Fruit fly (Drosophila melanogaster): ENCODE results near the gene CG11374.

CG11374 gene

DNA sequence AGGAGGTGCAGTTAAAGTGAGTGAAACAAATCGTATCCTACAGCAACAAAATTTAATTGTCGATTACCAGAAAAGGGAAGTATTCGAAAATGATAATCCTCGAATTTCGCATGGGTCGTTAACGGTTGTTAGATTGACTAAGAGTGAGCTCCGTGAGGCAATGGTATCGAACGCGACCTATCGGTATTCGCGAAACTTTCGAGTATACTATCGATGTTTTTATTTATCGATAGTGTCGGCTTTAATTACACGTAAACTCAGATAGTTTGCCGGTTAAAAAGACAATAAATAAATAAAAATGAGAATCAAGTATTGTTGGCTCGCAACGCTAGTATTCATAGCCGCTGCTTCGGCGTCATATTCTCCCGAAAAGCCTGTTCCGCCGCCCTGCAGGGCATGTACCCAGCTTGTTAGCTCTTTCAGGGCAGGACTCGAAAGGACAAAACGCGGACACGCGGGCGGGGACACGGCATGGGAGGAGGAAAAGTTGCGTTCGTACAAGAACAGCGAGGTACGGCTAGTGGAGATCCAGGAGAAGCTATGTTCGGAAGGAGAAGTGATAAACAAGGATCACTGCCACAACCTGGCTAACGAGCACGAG, 26.1 kb downstream of the CG11374 start, which contains the start of gene Creld:
Gene Creld (plus strand): TSS at position 220 of the 601 bp plus-strand sequence.
- TF ChIP-seq Hnf4 (GFP tag; optimal IDR thresholded peaks at IDR 0.05) = peak; percentile 67
- TF ChIP-seq Hr83 (GFP tag; optimal IDR thresholded peaks at IDR 0.05; ENCODE audit: poor library complexity, severe bottlenecking) = peak; percentile 72
- TF ChIP-seq tai (GFP tag; optimal IDR thresholded peaks at IDR 0.05) = no peak
- no peak for TF ChIP-seq CrebA (GFP tag; optimal IDR thresholded peaks at IDR 0.05; ENCODE audit: borderline replicate concordance)
- TF ChIP-seq Myc (optimal IDR thresholded peaks at IDR 0.05) = peak; percentile 49
- TF ChIP-seq pan (optimal IDR thresholded peaks at IDR 0.05) = no peak
- TF ChIP-seq sage (GFP tag; optimal IDR thresholded peaks at IDR 0.05) = peak; percentile 23
- TF ChIP-seq dl (GFP tag; optimal IDR thresholded peaks at IDR 0.05; ENCODE audit: insufficient read depth in 1 of 2, partially characterized antibody in 2 of 2) = no peak

DNA sequence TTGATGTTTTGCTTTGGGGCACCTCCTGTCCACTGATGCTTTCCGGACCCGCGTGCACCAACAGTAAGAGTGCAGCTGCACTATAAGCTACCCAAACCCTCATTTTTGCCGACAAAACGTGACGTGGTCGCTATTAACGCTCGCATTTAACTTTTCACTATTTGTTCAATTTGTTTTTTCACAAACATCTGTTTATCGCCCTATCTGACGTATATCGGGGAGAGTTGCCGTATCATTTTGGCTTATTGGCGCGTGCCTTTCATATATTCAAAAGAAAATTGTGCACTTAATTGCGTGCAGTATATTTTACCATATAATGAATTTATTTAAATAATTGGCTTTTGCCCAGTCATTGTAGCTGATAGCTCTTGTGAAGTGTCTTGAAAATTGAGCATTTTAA, 30.4 kb downstream of the CG11374 start, which contains the start of the genes Nhe1 and Sam-S:
Gene Nhe1 (minus strand): TSS at position 193 of the 400 bp plus-strand sequence.
Gene Sam-S (plus strand): TSS at position 364 of the 400 bp plus-strand sequence.
- TF ChIP-seq pan (optimal IDR thresholded peaks at IDR 0.05) (no peak), Hr78 (GFP tag; optimal IDR thresholded peaks at IDR 0.05) (no peak), CrebA (GFP tag; optimal IDR thresholded peaks at IDR 0.05; ENCODE audit: borderline replicate concordance) (no peak), foxo (GFP tag; optimal IDR thresholded peaks at IDR 0.05) (no peak), tai (GFP tag; optimal IDR thresholded peaks at IDR 0.05) (no peak), brk (GFP tag; optimal IDR thresholded peaks at IDR 0.05) (no peak), dl (GFP tag; optimal IDR thresholded peaks at IDR 0.05; ENCODE audit: insufficient read depth in 1 of 2, partially characterized antibody in 2 of 2) (no peak), Dfd (GFP tag; optimal IDR thresholded peaks at IDR 0.05) (no peak), usp (GFP tag; optimal IDR thresholded peaks at IDR 0.05) (no peak), h (GFP tag; optimal IDR thresholded peaks at IDR 0.05) (no peak), CG9705 (GFP tag; optimal IDR thresholded peaks at IDR 0.05) (no peak), Myc (optimal IDR thresholded peaks at IDR 0.05) (no peak), Jra (GFP tag; optimal IDR thresholded peaks at IDR 0.05) (no peak), psq (GFP tag; optimal IDR thresholded peaks at IDR 0.05) (no peak), Mio (GFP tag; optimal IDR thresholded peaks at IDR 0.05) (no peak)

DNA sequence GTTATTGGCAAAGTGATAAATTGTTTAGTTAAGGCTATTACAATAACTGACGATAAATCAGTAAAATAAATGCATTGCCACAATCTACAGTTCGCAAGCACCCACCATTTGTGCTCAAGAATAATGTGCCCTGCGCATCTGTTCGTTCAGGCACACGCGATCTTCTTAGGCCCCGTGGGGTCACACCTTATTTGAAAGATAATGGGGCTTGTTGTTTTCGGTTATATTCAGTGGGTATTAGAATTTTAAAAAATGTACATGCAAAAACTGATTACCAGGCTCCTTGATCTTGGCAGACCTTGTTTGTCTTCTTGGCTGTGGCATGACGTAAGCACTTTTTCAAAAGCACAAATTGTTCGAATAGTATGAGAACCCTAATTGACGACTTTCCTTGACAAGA, 30.9 kb downstream of the CG11374 start:
- TF ChIP-seq N (GFP tag; optimal IDR thresholded peaks at IDR 0.05) (no peak), Jra (GFP tag; optimal IDR thresholded peaks at IDR 0.05) (no peak), sv (GFP tag; optimal IDR thresholded peaks at IDR 0.05) (no peak), GATAd (GFP tag; optimal IDR thresholded peaks at IDR 0.05) (no peak), Hnf4 (GFP tag; optimal IDR thresholded peaks at IDR 0.05) (no peak), HLH106 (tag; optimal IDR thresholded peaks at IDR 0.05) (no peak)

DNA sequence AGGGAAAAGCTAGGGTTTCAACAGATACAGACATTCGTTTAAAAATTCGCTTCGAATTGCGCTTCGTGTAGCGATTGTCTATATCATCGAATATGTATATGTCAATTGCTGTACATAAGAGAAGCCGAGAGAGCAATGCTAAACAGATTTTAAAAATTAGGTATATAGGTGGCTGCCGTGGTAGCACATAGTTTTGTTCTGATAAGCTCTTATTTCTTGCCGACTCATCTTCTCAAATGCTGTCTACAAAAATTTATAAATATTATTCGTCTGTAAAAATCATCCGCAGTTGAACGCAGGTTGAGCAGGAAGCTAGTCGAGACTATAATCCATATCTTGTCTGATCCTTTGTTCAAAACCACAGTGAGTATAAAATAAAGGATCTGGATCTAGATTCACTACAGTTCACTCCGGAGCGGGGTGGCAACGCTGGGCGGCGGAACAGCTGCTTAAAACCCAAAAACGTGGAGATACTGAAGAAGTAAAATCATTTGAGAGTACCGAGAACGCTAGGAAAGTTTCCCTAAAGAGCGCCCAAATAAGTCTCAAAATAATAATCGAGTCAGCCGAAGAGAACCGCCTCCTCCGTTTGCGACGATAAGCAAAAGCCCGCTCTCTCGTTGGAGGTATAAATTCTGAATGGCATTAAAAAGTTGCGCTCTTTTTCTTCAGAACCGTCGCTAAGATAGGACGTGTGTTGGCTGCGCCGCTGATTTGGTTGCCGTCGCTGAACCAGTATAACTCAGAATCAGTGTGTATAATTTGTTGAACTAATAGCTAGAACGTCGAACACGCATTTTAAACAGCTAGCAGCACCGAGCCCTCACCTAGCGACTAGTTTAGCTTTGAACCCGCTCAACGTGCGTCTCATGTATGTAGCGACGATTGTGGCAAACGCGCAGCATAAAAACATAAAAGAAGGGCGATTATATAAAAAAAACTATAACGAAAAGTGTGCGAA, 31.6 kb downstream of the CG11374 start:
- TF ChIP-seq HLH106 (tag; optimal IDR thresholded peaks at IDR 0.05) (no peak), Jra (GFP tag; optimal IDR thresholded peaks at IDR 0.05) (no peak), N (GFP tag; optimal IDR thresholded peaks at IDR 0.05) (no peak), Hr78 (GFP tag; optimal IDR thresholded peaks at IDR 0.05) (no peak), CG9705 (GFP tag; optimal IDR thresholded peaks at IDR 0.05) (no peak), brk (GFP tag; optimal IDR thresholded peaks at IDR 0.05) (no peak), usp (GFP tag; optimal IDR thresholded peaks at IDR 0.05) (no peak), CG32264 (GFP tag; optimal IDR thresholded peaks at IDR 0.05) (no peak), sv (GFP tag; optimal IDR thresholded peaks at IDR 0.05) (no peak), CrebA (GFP tag; optimal IDR thresholded peaks at IDR 0.05; ENCODE audit: borderline replicate concordance) (no peak), tai (GFP tag; optimal IDR thresholded peaks at IDR 0.05) (no peak), dsf (GFP tag; optimal IDR thresholded peaks at IDR 0.05; ENCODE audit: borderline replicate concordance) (no peak), ey (GFP tag; optimal IDR thresholded peaks at IDR 0.05) (no peak), h (GFP tag; optimal IDR thresholded peaks at IDR 0.05) (peak; percentile 10), br (GFP tag; optimal IDR thresholded peaks at IDR 0.05) (no peak), rgr (GFP tag; optimal IDR thresholded peaks at IDR 0.05) (no peak), jim (GFP tag; optimal IDR thresholded peaks at IDR 0.05) (no peak), Hnf4 (GFP tag; optimal IDR thresholded peaks at IDR 0.05) (no peak), Hr83 (GFP tag; optimal IDR thresholded peaks at IDR 0.05; ENCODE audit: poor library complexity, severe bottlenecking) (no peak), Dif (GFP tag; optimal IDR thresholded peaks at IDR 0.05; ENCODE audit: partially characterized antibody) (peak; percentile 54), Myc (optimal IDR thresholded peaks at IDR 0.05) (peak; percentile 8), dl (GFP tag; optimal IDR thresholded peaks at IDR 0.05; ENCODE audit: insufficient read depth in 1 of 2, partially characterized antibody in 2 of 2) (peak; percentile 68 to 76), Rel (GFP tag; optimal IDR thresholded peaks at IDR 0.05) (no peak), Rel (tag; optimal IDR thresholded peaks at IDR 0.05) (peak; percentile 53), woc (GFP tag; optimal IDR thresholded peaks at IDR 0.05) (peak; percentile 50), fru (GFP tag; optimal IDR thresholded peaks at IDR 0.05) (no peak), foxo (GFP tag; optimal IDR thresholded peaks at IDR 0.05) (peak in 1 of 2 experiments; percentile 9), Vsx2 (GFP tag; optimal IDR thresholded peaks at IDR 0.05; ENCODE audit: partially characterized antibody) (no peak), Sp1 (GFP tag; optimal IDR thresholded peaks at IDR 0.05) (peak; percentile 42), OdsH (GFP tag; optimal IDR thresholded peaks at IDR 0.05) (no peak), Dfd (GFP tag; optimal IDR thresholded peaks at IDR 0.05) (no peak), psq (GFP tag; optimal IDR thresholded peaks at IDR 0.05) (no peak)

Data from whole organism, wandering third instar larva.